Worm (Caenorhabditis elegans) whole organism, L3 larva: ENCODE results near the gene Y56A3A.6.

Experiments
- R02D3.7 ChIP-seq: fragments of 150-350 bp; optimal IDR thresholded peaks from 2 replicates; lab custom pipeline; 2014; ENCODE audit warnings: missing biosample characterization, missing genetic modification characterization
- ceh-28 ChIP-seq: fragments of 150-350 bp; optimal IDR thresholded peaks from 2 replicates; lab custom pipeline; 2014; ENCODE audit warnings: missing biosample characterization, missing genetic modification reagents, missing genetic modification characterization
- ceh-82 ChIP-seq: fragments of 150-350 bp; optimal IDR thresholded peaks from 2 replicates; lab custom pipeline; 2014; ENCODE audit warnings: missing biosample characterization, missing genetic modification characterization
- ceh-9 ChIP-seq: sonication (generic microtip); optimal IDR thresholded peaks from 2 replicates; lab custom pipeline; 2018; ENCODE audit warnings: missing biosample characterization, missing genetic modification characterization
- egl-27 ChIP-seq: sonication (generic microtip); optimal IDR thresholded peaks from 4 replicates; lab custom pipeline; 2017; ENCODE audit warnings: missing biosample characterization, missing genetic modification reagents, missing genetic modification characterization
- elt-1 ChIP-seq: fragments of 150-350 bp; optimal IDR thresholded peaks from 2 replicates; lab custom pipeline; 2014; ENCODE audit warnings: missing biosample characterization, missing genetic modification characterization
- elt-2 ChIP-seq: sonication (generic microtip); optimal IDR thresholded peaks from 2 replicates; lab custom pipeline; 2016; ENCODE audit warnings: missing genetic modification reagents, mild to moderate bottlenecking, missing genetic modification characterization, missing compliant biosample characterization
- eor-1 ChIP-seq, 2 experiments: fragments of 150-350 bp; optimal IDR thresholded peaks; 2 replicates each; lab custom pipeline; 2014 to 2018; ENCODE audit warnings: missing biosample characterization in 2 of 2, missing genetic modification characterization in 2 of 2
- mdl-1 ChIP-seq: fragments of 150-350 bp; optimal IDR thresholded peaks from 2 replicates; lab custom pipeline; 2014; ENCODE audit warnings: missing biosample characterization, missing genetic modification characterization
- nfya-1 ChIP-seq: sonication (generic microtip); optimal IDR thresholded peaks from 2 replicates; lab custom pipeline; 2017; ENCODE audit warnings: missing genetic modification characterization, mild to moderate bottlenecking, missing compliant biosample characterization, antibody characterized with exemption, moderate library complexity; ENCODE audit not compliant: insufficient read depth
- nhr-11 ChIP-seq: fragments of 150-350 bp; optimal IDR thresholded peaks from 2 replicates; lab custom pipeline; 2014; ENCODE audit warnings: missing biosample characterization, missing genetic modification characterization
- nhr-23 ChIP-seq: fragments of 150-350 bp; optimal IDR thresholded peaks from 2 replicates; lab custom pipeline; 2014; ENCODE audit warnings: missing biosample characterization, missing genetic modification reagents, missing genetic modification characterization
- nhr-76 ChIP-seq: fragments of 150-350 bp; sonication (generic microtip); optimal IDR thresholded peaks from 5 replicates; lab custom pipeline; 2014; ENCODE audit warnings: missing biosample characterization, missing genetic modification characterization
- pha-4 ChIP-seq: fragments of 150-350 bp; optimal IDR thresholded peaks from 2 replicates; lab custom pipeline; 2014; ENCODE audit warnings: missing biosample characterization, missing genetic modification reagents, missing genetic modification characterization
- pqm-1 ChIP-seq: fragments of 150-350 bp; optimal IDR thresholded peaks from 2 replicates; lab custom pipeline; 2017; ENCODE audit warnings: missing biosample characterization, missing genetic modification characterization, inconsistent platforms
- snpc-4 ChIP-seq: fragments of 150-350 bp; optimal IDR thresholded peaks from 2 replicates; lab custom pipeline; 2014; ENCODE audit warnings: missing biosample characterization, missing genetic modification characterization
- unc-62 ChIP-seq: fragments of 150-350 bp; sonication (generic microtip); optimal IDR thresholded peaks from 4 replicates; lab custom pipeline; 2014; ENCODE audit warnings: missing biosample characterization, missing genetic modification reagents, missing genetic modification characterization
- ztf-11 ChIP-seq: fragments of 150-350 bp; optimal IDR thresholded peaks from 2 replicates; lab custom pipeline; 2014; ENCODE audit warnings: missing biosample characterization, missing genetic modification characterization

Y56A3A.6 gene

DNA sequence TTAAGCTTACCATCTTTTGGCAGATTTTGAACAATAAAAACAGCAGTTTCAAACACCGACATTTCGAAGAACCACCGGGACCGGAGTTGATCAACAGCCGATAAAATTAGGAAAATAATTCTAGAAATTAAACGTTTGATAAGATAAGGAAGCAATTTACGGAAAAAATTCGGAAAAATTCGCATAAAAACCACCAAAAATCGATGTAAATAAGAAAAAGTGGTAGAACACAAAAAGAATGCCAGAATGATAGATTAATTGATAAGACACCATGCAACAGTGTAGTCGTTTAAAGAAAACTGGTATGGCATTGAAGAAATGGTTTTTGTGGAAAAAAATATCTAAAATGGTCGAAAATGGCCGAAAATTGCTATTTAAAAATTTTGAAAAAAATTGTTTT lies 56.2 kb downstream of the Y56A3A.6 start, which contains the start of gene maa-1:
Gene maa-1 (minus strand): TSS at position 120 of the 400 bp plus-strand sequence.
- TF ChIP-seq nhr-11 (tag; lab: Kevin White, UChicago) (no peak), mdl-1 (tag; lab: Kevin White, UChicago) (no peak), ceh-28 (peak; percentile 7), ceh-9 (tag; lab: Kevin White, UChicago) (no peak), elt-1 (tag; lab: Kevin White, UChicago) (no peak), nfya-1 (tag; lab: Kevin White, UChicago) (no peak), eor-1 (tag; optimal IDR thresholded peaks at IDR 0.05; lab: Kevin White, UChicago) (no peak), pha-4 (tag; lab: Kevin White, UChicago) (peak; percentile 68), ceh-82 (tag; lab: Kevin White, UChicago) (no peak), ztf-11 (tag; lab: Kevin White, UChicago) (no peak), R02D3.7 (tag; lab: Kevin White, UChicago) (no peak), unc-62 (GFP tag; lab: Kevin White, UChicago) (no peak), pqm-1 (tag; lab: Kevin White, UChicago) (peak; percentile 78), snpc-4 (tag; lab: Kevin White, UChicago) (no peak), nhr-23 (tag; lab: Kevin White, UChicago) (no peak), elt-2 (tag; lab: Kevin White, UChicago) (peak; percentile 89), nhr-76 (no peak), egl-27 (tag; lab: Kevin White, UChicago) (no peak)
